Fruit fly (Drosophila melanogaster): ENCODE data around the gene Npc2b.

DNA sequence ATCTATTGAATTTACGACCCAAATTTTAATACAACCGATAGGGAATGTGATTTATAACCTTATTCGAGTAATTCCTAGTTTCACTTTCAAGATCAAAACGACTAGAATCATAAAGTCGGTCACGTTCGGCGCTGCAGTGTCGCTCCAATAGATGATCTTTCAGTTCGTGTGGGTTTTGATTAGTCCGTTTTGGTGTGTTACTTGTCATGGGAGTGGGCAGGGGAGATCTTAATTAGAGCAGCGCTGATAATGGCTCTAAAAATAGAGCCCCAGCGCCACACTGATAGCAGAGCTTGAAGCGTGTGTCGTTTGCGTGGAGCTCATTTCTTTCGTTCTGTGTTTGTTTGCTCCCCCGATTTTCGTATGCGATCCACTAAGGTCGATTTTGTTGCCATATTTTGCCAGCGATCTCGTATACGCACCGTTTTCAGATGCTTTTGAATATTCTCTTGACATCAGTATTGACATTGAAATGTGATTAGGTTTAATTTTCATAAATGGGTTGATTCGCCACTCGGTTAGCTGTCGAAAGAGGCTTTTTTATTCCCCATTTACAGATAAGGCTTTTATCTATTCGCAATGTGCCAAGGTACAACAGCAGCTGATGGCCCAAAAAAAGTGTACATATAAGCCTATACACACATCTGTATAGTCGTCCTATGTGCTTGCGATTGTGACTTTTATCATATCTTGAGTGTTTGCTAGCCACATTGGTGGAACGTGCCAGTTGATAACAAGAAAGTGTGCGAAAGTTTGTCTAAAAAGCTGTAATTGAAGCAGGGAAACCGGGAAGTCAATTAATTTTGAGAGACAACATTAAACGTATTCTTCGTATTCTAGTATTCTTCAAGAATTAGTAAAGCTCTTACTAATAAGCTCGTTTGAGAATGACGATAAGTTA, 30.5 kb upstream of the Npc2b start:
- TF ChIP-seq CG5245 (GFP tag; optimal IDR thresholded peaks at IDR 0.05) (no peak), insv (GFP tag; optimal IDR thresholded peaks at IDR 0.05) (no peak), CG17802 (tag; optimal IDR thresholded peaks at IDR 0.05) (no peak), Myb (GFP tag; optimal IDR thresholded peaks at IDR 0.05) (no peak), salm (tag; optimal IDR thresholded peaks at IDR 0.05) (no peak), psq (GFP tag; optimal IDR thresholded peaks at IDR 0.05) (no peak), CG43689 (GFP tag; IDR thresholded peaks at IDR 0.05) (no peak), CG12236 (GFP tag; optimal IDR thresholded peaks at IDR 0.05) (no peak), CG11696 (GFP tag; IDR thresholded peaks at IDR 0.05) (no peak), CG13424 (tag; optimal IDR thresholded peaks at IDR 0.05) (no peak), Xrp1 (GFP tag; IDR thresholded peaks at IDR 0.05) (no peak), tx (GFP tag; optimal IDR thresholded peaks at IDR 0.05) (no peak)

Measured in whole organism, embryonic.